Worm (Caenorhabditis elegans): Measurements from ENCODE around the gene fbxa-82.

fbxa-82 gene

DNA sequence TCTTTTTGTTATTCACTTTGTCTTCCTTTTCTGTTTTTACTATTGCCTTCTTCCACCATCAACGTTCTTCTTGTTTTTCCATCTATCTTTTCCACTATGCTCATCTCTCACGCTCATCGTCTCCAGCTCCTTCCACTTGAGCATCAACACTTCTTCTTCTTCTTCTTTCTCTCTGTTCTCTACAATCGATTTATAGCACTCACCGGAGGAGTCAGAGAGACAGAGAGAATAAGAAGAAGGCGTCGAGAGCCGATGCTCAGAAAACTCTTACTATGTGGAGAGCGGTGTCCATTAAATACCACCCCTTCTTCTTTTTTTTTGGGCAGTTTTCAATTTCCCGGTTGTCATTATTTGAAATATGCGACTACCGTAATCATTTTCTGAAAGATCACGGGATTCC lies 22.6 kb upstream of the fbxa-82 start:
- TF ChIP-seq lsy-2 (tag; optimal IDR thresholded peaks at IDR 0.05) (peak in 1 of 2 experiments; percentile 32), nhr-25 (tag; optimal IDR thresholded peaks at IDR 0.05; ENCODE audit: borderline replicate concordance, insufficient read depth) (no peak), rbr-2 (tag; optimal IDR thresholded peaks at IDR 0.05) (peak; percentile 43), fkh-10 (GFP tag; optimal IDR thresholded peaks at IDR 0.05) (peak; percentile 82), egl-43 (GFP tag; IDR thresholded peaks at IDR 0.05) (no peak), aly-2 (tag; optimal IDR thresholded peaks at IDR 0.05) (no peak), hif-1 (tag; optimal IDR thresholded peaks at IDR 0.05) (no peak), hlh-30 (tag; optimal IDR thresholded peaks at IDR 0.05; ENCODE audit: insufficient read depth) (no peak), arid-1 (GFP tag; conservative IDR thresholded peaks at IDR 0.05) (no peak), zip-2 (tag; optimal IDR thresholded peaks at IDR 0.05) (no peak), ceh-28 (tag; optimal IDR thresholded peaks at IDR 0.05) (peak; percentile 35), ZK546.5 (tag; optimal IDR thresholded peaks at IDR 0.05) (no peak), mes-2 (tag; optimal IDR thresholded peaks at IDR 0.05; ENCODE audit: poor library complexity, severe bottlenecking) (peak; percentile 10), unc-62 (GFP tag; optimal IDR thresholded peaks at IDR 0.05 in 1 of 2) (peak in 1 of 2 experiments; percentile 25), unc-62 (tag; optimal IDR thresholded peaks at IDR 0.05) (no peak), hmg-1.1 (GFP tag; IDR thresholded peaks at IDR 0.05) (peak; percentile 65), aha-1 (tag) (peak; percentile 80), nhr-28 (tag; optimal IDR thresholded peaks at IDR 0.05) (no peak), ceh-20 (GFP tag; IDR thresholded peaks at IDR 0.05) (no peak)

DNA sequence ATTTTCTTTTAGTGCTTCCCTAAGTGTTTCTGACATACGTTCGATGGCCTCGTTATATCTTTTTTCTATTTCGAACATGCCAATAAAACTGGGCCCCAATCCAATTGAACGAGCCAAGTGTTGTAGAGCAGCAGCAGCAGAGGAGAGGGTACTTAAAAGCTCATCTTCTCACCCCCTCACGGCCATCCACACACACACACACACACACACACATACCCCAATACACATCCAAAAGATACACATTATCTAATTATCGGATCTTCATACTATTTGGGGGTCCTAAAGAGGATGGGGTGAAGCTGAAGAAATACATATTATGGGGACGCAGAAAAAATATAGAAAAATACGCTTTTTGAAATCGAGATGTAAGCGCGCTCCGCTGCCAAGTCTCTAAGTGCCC lies 20.4 kb upstream of the fbxa-82 start:
- TF ChIP-seq R02D3.7 (tag; optimal IDR thresholded peaks at IDR 0.05) (no peak), aha-1 (tag) (peak; percentile 71)

DNA sequence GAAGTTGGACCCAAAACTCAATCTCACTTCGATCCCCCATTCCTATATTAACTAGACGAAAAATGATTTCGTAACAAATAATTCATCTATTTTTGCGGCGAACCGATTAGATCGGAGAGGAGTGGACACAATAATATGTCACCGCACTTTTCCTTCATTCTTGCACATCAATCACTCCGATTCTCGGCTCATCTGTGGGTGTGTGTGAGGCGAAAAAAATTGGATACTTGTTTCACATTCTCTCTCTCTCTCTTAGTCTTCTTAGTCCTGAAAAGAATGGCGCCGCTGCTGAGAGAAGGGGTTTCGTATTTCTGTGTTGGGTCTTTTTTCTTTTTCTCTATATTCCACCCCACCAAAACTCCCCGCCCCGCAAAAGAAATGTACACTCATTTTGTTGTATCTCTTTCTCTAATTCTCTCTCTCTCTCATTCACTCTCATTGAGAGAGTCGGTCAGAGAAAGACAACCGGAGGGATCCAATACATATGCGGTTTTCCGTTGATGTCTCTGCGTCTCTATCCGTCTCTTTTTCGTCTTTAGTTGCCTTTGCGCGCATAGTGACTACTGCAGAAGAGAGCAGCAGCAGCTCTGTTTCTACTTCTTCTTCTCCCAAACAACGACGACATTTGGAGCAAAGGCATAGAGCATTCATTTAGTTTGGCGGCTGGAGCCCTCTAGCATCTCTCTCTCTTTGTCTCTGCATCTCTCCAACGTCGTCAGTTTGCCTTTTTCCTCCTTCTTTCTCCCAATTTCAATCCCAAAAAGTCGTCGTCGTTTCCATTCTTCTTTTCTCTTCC lies 18.9 kb upstream of the fbxa-82 start, which contains the start of gene unc-76:
unc-76 (plus strand) TSS at position 746 of the 796 bp plus-strand sequence.
- TF ChIP-seq lin-39 (tag; optimal IDR thresholded peaks at IDR 0.05) (peak; percentile 80), dmd-6 (GFP tag; IDR thresholded peaks at IDR 0.05) (peak; percentile 38; the same call in 1 of the 2 replicates), ceh-44 (GFP tag; IDR thresholded peaks at IDR 0.05) (no peak), dmd-9 (GFP tag; IDR thresholded peaks at IDR 0.05) (no peak), hmg-1.1 (GFP tag; IDR thresholded peaks at IDR 0.05) (peak; percentile 74), ceh-28 (tag; optimal IDR thresholded peaks at IDR 0.05) (no peak), pha-4 (GFP tag; IDR thresholded peaks at IDR 0.05) (peak; percentile 23; the same call in 1 of the 2 replicates), pha-4 (tag; optimal IDR thresholded peaks at IDR 0.05) (peak; percentile 20), aha-1 (tag) (peak; percentile 95), F10B5.3 (tag; optimal IDR thresholded peaks at IDR 0.05) (no peak), nhr-6 (tag; optimal IDR thresholded peaks at IDR 0.05) (peak; percentile 87), dve-1 (tag; optimal IDR thresholded peaks at IDR 0.05; ENCODE audit: insufficient read depth) (peak; percentile 72), mdt-29 (GFP tag; IDR thresholded peaks at IDR 0.05) (no peak), ces-1 (GFP tag; optimal IDR thresholded peaks at IDR 0.05) (peak; percentile 56), R02D3.7 (tag; optimal IDR thresholded peaks at IDR 0.05) (no peak), tra-1 (GFP tag; IDR thresholded peaks at IDR 0.05) (no peak), F37D6.2 (tag; optimal IDR thresholded peaks at IDR 0.05) (peak; percentile 78), mep-1 (tag; optimal IDR thresholded peaks at IDR 0.05) (peak; percentile 90), D1046.2 (GFP tag; IDR thresholded peaks at IDR 0.05) (no peak), nhr-10 (tag; optimal IDR thresholded peaks at IDR 0.05) (no peak), mxl-3 (GFP tag; optimal IDR thresholded peaks at IDR 0.05) (no peak), hlh-30 (tag; optimal IDR thresholded peaks at IDR 0.05; ENCODE audit: insufficient read depth) (peak; percentile 48), php-3 (GFP tag; IDR thresholded peaks at IDR 0.05) (no peak), nhr-111 (GFP tag; optimal IDR thresholded peaks at IDR 0.05) (no peak), zag-1 (tag; optimal IDR thresholded peaks at IDR 0.05) (peak; percentile 56), saeg-2 (GFP tag; IDR thresholded peaks at IDR 0.05) (no peak), dpl-1 (GFP tag; optimal IDR thresholded peaks at IDR 0.05) (peak; percentile 27), set-16 (GFP tag; IDR thresholded peaks at IDR 0.05) (no peak; the same call in 1 of the 2 replicates), ceh-20 (GFP tag; IDR thresholded peaks at IDR 0.05) (peak; percentile 55), mdl-1 (tag; optimal IDR thresholded peaks at IDR 0.05) (peak; percentile 2 to 31), lin-1 (GFP tag; IDR thresholded peaks at IDR 0.05) (no peak), nhr-42 (GFP tag; IDR thresholded peaks at IDR 0.05) (no peak), arid-1 (GFP tag; conservative IDR thresholded peaks at IDR 0.05) (0 out of 2 replicates have a peak, but pooled peaks have one; percentile 32)

Data from whole organism, L4 larva.